Worm (Caenorhabditis elegans): ENCODE data around the gene clec-178.

- TF ChIP-seq med-1 (GFP tag; optimal IDR thresholded peaks at IDR 0.05; ENCODE audit: insufficient read depth) (no peak), ztf-23 (GFP tag; IDR thresholded peaks at IDR 0.05) (no peak), klf-2 (GFP tag; conservative IDR thresholded peaks at IDR 0.05) (no peak), flt-1 (GFP tag; IDR thresholded peaks at IDR 0.05) (no peak), cog-1 (tag; optimal IDR thresholded peaks at IDR 0.05) (no peak), tab-1 (GFP tag; IDR thresholded peaks at IDR 0.05) (no peak), ref-1 (GFP tag; conservative IDR thresholded peaks at IDR 0.05) (no peak)
Observed at ce11 chrIV:5653649-5654048, at the start of gene clec-178.

Measured in whole organism, midembryonic.